Worm (Caenorhabditis elegans): ENCODE results near the gene F55A11.7.

DNA sequence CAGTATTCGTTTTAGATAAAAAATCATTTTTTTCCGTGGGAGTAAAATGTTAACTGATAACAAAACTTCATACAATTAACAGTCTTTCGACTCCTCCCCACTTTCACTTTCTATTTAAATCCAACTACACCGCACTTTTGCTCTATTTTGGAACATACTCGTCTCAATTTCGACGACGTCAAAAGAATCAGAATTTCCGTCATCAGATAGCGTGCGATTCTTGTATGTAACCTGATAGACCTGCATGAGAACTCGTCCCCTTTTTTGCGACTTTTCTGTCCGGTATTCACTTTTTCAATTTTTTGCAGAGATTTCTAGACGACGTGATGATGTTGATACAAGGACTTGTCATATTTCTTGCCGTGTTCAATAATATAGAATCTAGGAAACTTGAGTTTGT, 46.1 kb upstream of the F55A11.7 start, which contains the start of gene pho-8:
- TF ChIP-seq flt-1 (GFP tag; IDR thresholded peaks at IDR 0.05) (no peak), T22C8.4 (GFP tag; IDR thresholded peaks at IDR 0.05) (no peak), med-1 (GFP tag; optimal IDR thresholded peaks at IDR 0.05; ENCODE audit: insufficient read depth) (no peak), ztf-29 (GFP tag; IDR thresholded peaks at IDR 0.05) (no peak), tab-1 (GFP tag; IDR thresholded peaks at IDR 0.05) (no peak), klf-2 (GFP tag; conservative IDR thresholded peaks at IDR 0.05) (no peak), cog-1 (tag; optimal IDR thresholded peaks at IDR 0.05) (no peak)
